Worm (Caenorhabditis elegans) whole organism, L3 larva: ENCODE results near the gene Y43F8B.12.

Source experiments
- ceh-28 ChIP-seq: fragments of 150-350 bp; optimal IDR thresholded peaks from 2 replicates; lab custom pipeline; 2014; ENCODE audit warnings: missing biosample characterization, missing genetic modification reagents, missing genetic modification characterization
- ceh-9 ChIP-seq: sonication (generic microtip); optimal IDR thresholded peaks from 2 replicates; lab custom pipeline; 2018; ENCODE audit warnings: missing biosample characterization, missing genetic modification characterization
- elt-3 ChIP-seq, 3 experiments: fragments of 150-350 bp in 1 of 3; sonication (generic microtip) in 2 of 3; optimal IDR thresholded peaks; 2 replicates in 2 of 3; 4 replicates in 1 of 3; lab custom pipeline; 2014 to 2017; ENCODE audit warnings: missing biosample characterization in 3 of 3, missing genetic modification characterization in 3 of 3
- lin-39 ChIP-seq: fragments of 150-350 bp; optimal IDR thresholded peaks from 2 replicates; lab custom pipeline; 2018; ENCODE audit warnings: missing biosample characterization, missing genetic modification reagents, missing genetic modification characterization
- nfya-1 ChIP-seq: sonication (generic microtip); optimal IDR thresholded peaks from 2 replicates; lab custom pipeline; 2017; ENCODE audit warnings: missing genetic modification characterization, mild to moderate bottlenecking, missing compliant biosample characterization, antibody characterized with exemption, moderate library complexity; ENCODE audit not compliant: insufficient read depth
- nhr-76 ChIP-seq: fragments of 150-350 bp; sonication (generic microtip); optimal IDR thresholded peaks from 5 replicates; lab custom pipeline; 2014; ENCODE audit warnings: missing biosample characterization, missing genetic modification characterization

DNA sequence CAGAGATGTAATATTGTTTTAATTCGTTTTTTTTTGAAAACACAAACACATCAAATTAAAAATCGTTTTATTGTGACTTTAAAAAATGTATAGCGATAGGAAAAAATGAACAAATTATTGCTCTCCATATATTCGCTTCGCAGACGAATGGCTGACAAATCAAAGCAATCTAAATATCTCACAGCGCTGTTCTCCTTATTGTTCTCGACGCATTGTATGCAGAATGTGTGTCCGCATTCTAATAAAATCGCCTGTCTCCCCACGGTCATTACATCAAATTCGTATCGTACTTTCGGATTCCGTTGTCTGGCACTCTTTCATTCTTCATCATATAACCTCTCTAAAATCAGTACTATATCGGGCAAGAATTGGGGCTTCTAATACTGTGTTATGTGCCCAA lies 9.7 kb downstream of the Y43F8B.12 start, which contains the start of gene Y43F8B.9:
- TF ChIP-seq nfya-1 (tag; lab: Kevin White, UChicago): no peak
- TF ChIP-seq nhr-76 (tag; lab: Kevin White, UChicago): no peak
- no peak for TF ChIP-seq ceh-9
- TF ChIP-seq elt-3 (tag; optimal IDR thresholded peaks at IDR 0.05; lab: Kevin White, UChicago): no peak
- TF ChIP-seq ceh-28: no peak
- TF ChIP-seq lin-39 (tag; lab: Kevin White, UChicago): no peak
